Worm (Caenorhabditis elegans) whole organism, late embryonic: ENCODE measurements around the gene Y48C3A.5.

Source experiments
- C08G9.2 ChIP-seq: sonication (generic microtip); optimal IDR thresholded peaks from 2 replicates; lab custom pipeline; 2016; ENCODE audit warnings: mild to moderate bottlenecking, missing genetic modification characterization, moderate library complexity, missing compliant biosample characterization
- C38D4.7 ChIP-seq: fragments of 200-800 bp; sonication (Bioruptor generic); optimal IDR thresholded peaks from 2 replicates; lab custom pipeline; 2018; ENCODE audit warnings: mild to moderate bottlenecking, missing genetic modification characterization, moderate library complexity, missing compliant biosample characterization
- K02D7.2 ChIP-seq: sonication (generic microtip); optimal IDR thresholded peaks from 2 replicates; lab custom pipeline; 2017; ENCODE audit warnings: mild to moderate bottlenecking, missing genetic modification characterization, missing compliant biosample characterization
- T23F11.4 ChIP-seq: fragments of 200-800 bp; sonication (Bioruptor generic); optimal IDR thresholded peaks from 2 replicates; lab custom pipeline; 2018; ENCODE audit warnings: mild to moderate bottlenecking, missing genetic modification characterization, missing compliant biosample characterization
- ahr-1 ChIP-seq: sonication (generic microtip); optimal IDR thresholded peaks from 2 replicates; lab custom pipeline; 2016; ENCODE audit warnings: missing genetic modification characterization, missing compliant biosample characterization
- ceh-14 ChIP-seq: sonication (generic microtip); optimal IDR thresholded peaks from 2 replicates; lab custom pipeline; 2016; ENCODE audit warnings: missing genotype, missing genetic modification characterization, missing compliant biosample characterization
- ceh-18 ChIP-seq: sonication (generic microtip); optimal IDR thresholded peaks from 2 replicates; lab custom pipeline; 2016; ENCODE audit warnings: missing genetic modification characterization, missing compliant biosample characterization
- ceh-19 ChIP-seq: fragments of 200-800 bp; sonication (Bioruptor generic); optimal IDR thresholded peaks from 2 replicates; lab custom pipeline; 2018; ENCODE audit warnings: mild to moderate bottlenecking, missing genetic modification characterization, missing compliant biosample characterization
- ceh-45 ChIP-seq: fragments of 200-800 bp; sonication (Bioruptor generic); IDR thresholded peaks from 2 replicates; pipeline ENCODE4 v1.3.6; 2022; ENCODE audit warnings: missing genetic modification reagents, missing genetic modification characterization, missing compliant biosample characterization
- ceh-48 ChIP-seq: sonication (generic microtip); optimal IDR thresholded peaks from 2 replicates; lab custom pipeline; 2016; ENCODE audit warnings: missing genetic modification characterization, inconsistent platforms, missing compliant biosample characterization
- ceh-6 ChIP-seq: fragments of 200-800 bp; sonication (Bioruptor generic); optimal IDR thresholded peaks from 2 replicates; lab custom pipeline; 2018; ENCODE audit warnings: mild to moderate bottlenecking, missing genetic modification characterization, missing compliant biosample characterization
- che-1 ChIP-seq: sonication (generic microtip); optimal IDR thresholded peaks from 2 replicates; lab custom pipeline; 2016; ENCODE audit warnings: mild to moderate bottlenecking, missing genetic modification characterization, missing compliant biosample characterization
- dmd-4 ChIP-seq: sonication (generic microtip); optimal IDR thresholded peaks from 2 replicates; lab custom pipeline; 2016; ENCODE audit warnings: borderline replicate concordance, missing genetic modification characterization, missing compliant biosample characterization
- elt-2 ChIP-seq: sonication (generic microtip); optimal IDR thresholded peaks from 2 replicates; lab custom pipeline; 2016; ENCODE audit warnings: missing genetic modification reagents, missing genetic modification characterization, missing compliant biosample characterization
- elt-4 ChIP-seq: sonication (generic microtip); optimal IDR thresholded peaks from 2 replicates; lab custom pipeline; 2016; ENCODE audit warnings: missing genetic modification characterization, missing compliant biosample characterization
- ets-4 ChIP-seq: sonication (generic microtip); optimal IDR thresholded peaks from 2 replicates; lab custom pipeline; 2016; ENCODE audit warnings: missing genetic modification characterization, missing compliant biosample characterization
- eyg-1 ChIP-seq: sonication (generic microtip); optimal IDR thresholded peaks from 2 replicates; lab custom pipeline; 2016; ENCODE audit warnings: missing genotype, missing genetic modification characterization, missing compliant biosample characterization
- fkh-10 ChIP-seq: fragments of 150-350 bp; optimal IDR thresholded peaks from 2 replicates; lab custom pipeline; 2014; ENCODE audit warnings: missing biosample characterization, missing genetic modification reagents, missing genetic modification characterization
- hlh-13 ChIP-seq: fragments of 200-800 bp; sonication (Bioruptor generic); optimal IDR thresholded peaks from 2 replicates; lab custom pipeline; 2018; ENCODE audit warnings: mild to moderate bottlenecking, missing genetic modification characterization, missing compliant biosample characterization
- hlh-30 ChIP-seq: sonication (generic microtip); optimal IDR thresholded peaks from 2 replicates; lab custom pipeline; 2017; ENCODE audit warnings: antibody characterized with exemption, missing genetic modification characterization, missing compliant biosample characterization; ENCODE audit not compliant: insufficient read depth
- hlh-8 ChIP-seq: sonication (generic microtip); optimal IDR thresholded peaks from 2 replicates; lab custom pipeline; 2016; ENCODE audit warnings: missing genotype, missing genetic modification characterization, missing compliant biosample characterization
- lim-6 ChIP-seq: sonication (generic microtip); optimal IDR thresholded peaks from 2 replicates; lab custom pipeline; 2016; ENCODE audit warnings: missing genetic modification characterization, missing compliant biosample characterization
- madf-2 ChIP-seq: sonication (generic microtip); optimal IDR thresholded peaks from 2 replicates; lab custom pipeline; 2017; ENCODE audit warnings: missing genetic modification characterization, missing compliant biosample characterization
- mec-3 ChIP-seq: sonication (generic microtip); optimal IDR thresholded peaks from 2 replicates; lab custom pipeline; 2016; ENCODE audit warnings: borderline replicate concordance, missing genetic modification characterization, missing compliant biosample characterization
- nhr-11 ChIP-seq: fragments of 150-350 bp; optimal IDR thresholded peaks from 2 replicates; lab custom pipeline; 2014; ENCODE audit warnings: missing biosample characterization, missing genetic modification characterization
- npax-4 ChIP-seq: sonication (generic microtip); optimal IDR thresholded peaks from 2 replicates; lab custom pipeline; 2016; ENCODE audit warnings: missing genetic modification characterization, missing compliant biosample characterization
- pag-3 ChIP-seq: sonication (generic microtip); optimal IDR thresholded peaks from 2 replicates; lab custom pipeline; 2016; ENCODE audit warnings: missing compliant biosample characterization, missing genetic modification characterization, borderline replicate concordance
- pax-1 ChIP-seq: fragments of 150-350 bp; optimal IDR thresholded peaks from 2 replicates; lab custom pipeline; 2014; ENCODE audit warnings: missing biosample characterization, missing genetic modification characterization
- pha-4 ChIP-seq: fragments of 150-350 bp; optimal IDR thresholded peaks from 2 replicates; lab custom pipeline; 2018; ENCODE audit warnings: missing biosample characterization, missing genetic modification reagents, missing genetic modification characterization
- ref-2 ChIP-seq: sonication (generic microtip); optimal IDR thresholded peaks from 2 replicates; lab custom pipeline; 2016; ENCODE audit warnings: missing genetic modification characterization, missing compliant biosample characterization
- rnt-1 ChIP-seq: sonication (generic microtip); optimal IDR thresholded peaks from 2 replicates; lab custom pipeline; 2016; ENCODE audit warnings: missing genetic modification characterization, missing compliant biosample characterization
- sdc-2 ChIP-seq: sonication (generic microtip); optimal IDR thresholded peaks from 2 replicates; lab custom pipeline; 2016; ENCODE audit warnings: missing genotype, missing genetic modification characterization, missing compliant biosample characterization
- sox-4 ChIP-seq: sonication (generic microtip); optimal IDR thresholded peaks from 2 replicates; lab custom pipeline; 2017; ENCODE audit warnings: mild to moderate bottlenecking, missing genetic modification characterization, inconsistent platforms, missing compliant biosample characterization
- tbx-2 ChIP-seq: sonication (generic microtip); optimal IDR thresholded peaks from 2 replicates; lab custom pipeline; 2016; ENCODE audit warnings: missing genetic modification characterization, missing compliant biosample characterization
- unc-86 ChIP-seq: sonication (generic microtip); optimal IDR thresholded peaks from 2 replicates; lab custom pipeline; 2016; ENCODE audit warnings: missing genetic modification characterization, missing compliant biosample characterization
- zip-5 ChIP-seq: sonication (generic microtip); optimal IDR thresholded peaks from 2 replicates; lab custom pipeline; 2016; ENCODE audit warnings: missing genetic modification characterization, missing compliant biosample characterization

The Y48C3A.5 gene

DNA sequence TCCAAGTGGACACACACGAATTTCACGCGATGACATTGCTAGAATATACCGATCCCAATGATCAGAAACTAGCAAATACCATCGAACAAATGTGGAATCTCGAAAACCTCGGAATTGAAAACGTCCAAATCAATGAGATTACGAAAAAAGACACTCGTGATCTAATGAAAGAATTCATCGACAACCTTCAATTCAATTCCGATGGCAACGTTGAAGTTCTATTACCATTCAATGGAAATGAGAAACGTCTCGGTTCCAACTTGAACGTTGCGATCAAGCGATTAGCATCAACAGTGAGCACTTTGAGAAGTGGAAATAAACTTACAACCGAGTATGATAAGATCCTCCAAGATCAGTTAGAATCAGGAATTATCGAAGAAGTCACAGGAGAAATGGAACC is 15.6 kb upstream of the Y48C3A.5 start:
- no peak for TF ChIP-seq ceh-6 (GFP tag; lab: Kevin White, UChicago)
- TF ChIP-seq ceh-14 (tag; lab: Kevin White, UChicago), result no peak
- no peak for TF ChIP-seq zip-5 (tag; lab: Kevin White, UChicago)
- TF ChIP-seq hlh-30 (tag; lab: Kevin White, UChicago), result no peak
- no peak for TF ChIP-seq fkh-10 (GFP tag; lab: Kevin White, UChicago)

DNA sequence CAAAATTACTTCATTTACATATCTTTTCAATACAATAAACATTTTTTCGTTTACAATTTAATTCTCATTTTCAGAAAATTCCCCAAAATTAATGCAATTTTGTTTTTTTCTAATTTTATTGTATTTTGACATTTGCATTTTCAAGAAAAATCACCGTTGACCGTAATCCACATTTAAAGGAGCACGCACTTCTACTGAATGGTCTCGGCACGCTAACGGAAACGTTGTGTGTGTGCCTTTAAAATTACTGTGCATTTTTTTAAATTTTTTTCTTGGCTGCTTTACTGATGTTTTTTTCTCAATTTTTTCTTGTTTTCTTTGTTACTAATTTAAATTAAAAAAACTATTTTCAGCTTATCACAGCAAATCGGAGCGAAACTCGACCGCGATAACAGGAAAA is 10.3 kb upstream of the Y48C3A.5 start:
- TF ChIP-seq npax-4 (tag; lab: Kevin White, UChicago), result no peak
- TF ChIP-seq T23F11.4 (GFP tag; lab: Kevin White, UChicago), result no peak
- TF ChIP-seq C38D4.7 (GFP tag; lab: Kevin White, UChicago), result no peak

DNA sequence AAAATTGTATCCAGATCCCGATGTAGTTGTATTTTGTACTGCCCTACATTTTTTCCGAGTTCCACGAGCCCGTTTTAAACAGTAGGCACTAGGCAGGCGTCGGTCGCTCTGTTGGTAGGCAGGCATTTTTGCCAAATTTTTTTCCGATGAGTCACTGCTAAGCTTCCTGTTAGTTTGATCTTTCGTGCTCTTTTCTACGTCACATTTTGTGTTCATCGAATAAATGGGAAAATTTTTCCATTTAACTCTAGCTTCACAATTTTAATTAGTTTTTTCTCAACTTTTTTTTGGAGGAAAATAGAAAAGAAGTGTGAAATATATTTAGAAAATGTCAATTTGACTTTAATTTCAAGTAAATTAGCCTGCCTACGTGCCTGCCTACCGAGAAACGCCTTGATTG is 3.6 kb upstream of the Y48C3A.5 start:
- no peak for TF ChIP-seq sox-4
- no peak for TF ChIP-seq che-1 (tag; lab: Kevin White, UChicago)
- no peak for TF ChIP-seq ahr-1
- no peak for TF ChIP-seq mec-3

DNA sequence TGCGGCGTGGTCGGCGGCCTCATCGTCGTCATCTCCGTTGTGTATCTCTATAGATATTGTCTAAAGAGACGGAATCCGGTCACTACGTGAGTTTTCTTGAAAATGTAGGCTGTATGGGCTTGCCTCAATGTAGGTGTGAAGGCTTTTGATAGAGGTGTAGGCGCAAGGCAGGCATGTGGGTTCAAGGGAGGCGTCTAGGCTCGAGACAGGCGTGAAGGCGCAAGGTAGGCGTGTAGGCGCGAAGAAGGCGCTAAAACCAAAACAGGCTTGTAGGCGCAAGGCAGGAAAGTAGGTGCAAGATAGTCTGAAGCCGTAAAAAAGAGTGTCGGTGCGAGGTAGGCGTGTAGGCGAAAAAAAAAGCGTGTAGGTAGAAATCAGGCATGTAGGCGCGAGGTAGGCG is 7.3 kb downstream of the Y48C3A.5 start:
- no peak for TF ChIP-seq hlh-13 (GFP tag; lab: Kevin White, UChicago)
- no peak for TF ChIP-seq pag-3 (tag; lab: Kevin White, UChicago)
- peak; percentile 37 for TF ChIP-seq dmd-4 (tag; lab: Kevin White, UChicago)
- no peak for TF ChIP-seq elt-4 (tag; lab: Kevin White, UChicago)
- TF ChIP-seq, all 69 proteins: peak for 1

DNA sequence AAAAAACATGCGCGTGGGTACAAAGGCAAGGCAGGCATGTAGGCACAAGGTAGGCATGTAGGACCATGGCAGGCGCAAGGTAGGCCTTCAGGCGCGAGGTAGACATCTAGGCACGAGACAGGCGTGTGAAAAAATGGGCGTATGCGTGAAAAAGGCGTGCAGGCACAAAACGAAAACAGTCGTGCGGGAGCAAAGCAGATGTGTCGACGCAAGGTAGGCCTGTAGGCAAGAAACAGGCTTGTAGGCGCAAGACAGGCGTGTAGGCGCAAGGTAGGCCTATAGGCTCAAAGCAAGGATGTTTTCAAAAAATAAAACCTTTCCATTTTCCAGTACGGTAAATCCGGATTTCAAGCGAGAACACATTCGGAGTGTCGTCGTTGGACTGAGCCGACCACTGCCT is 7.8 kb downstream of the Y48C3A.5 start:
- no peak for TF ChIP-seq K02D7.2 (tag; lab: Kevin White, UChicago)
- TF ChIP-seq ceh-45 (GFP tag; lab: Robert Waterston, UW), result 0 out of 2 replicates have a peak, but pooled peaks have one; percentile 7

DNA sequence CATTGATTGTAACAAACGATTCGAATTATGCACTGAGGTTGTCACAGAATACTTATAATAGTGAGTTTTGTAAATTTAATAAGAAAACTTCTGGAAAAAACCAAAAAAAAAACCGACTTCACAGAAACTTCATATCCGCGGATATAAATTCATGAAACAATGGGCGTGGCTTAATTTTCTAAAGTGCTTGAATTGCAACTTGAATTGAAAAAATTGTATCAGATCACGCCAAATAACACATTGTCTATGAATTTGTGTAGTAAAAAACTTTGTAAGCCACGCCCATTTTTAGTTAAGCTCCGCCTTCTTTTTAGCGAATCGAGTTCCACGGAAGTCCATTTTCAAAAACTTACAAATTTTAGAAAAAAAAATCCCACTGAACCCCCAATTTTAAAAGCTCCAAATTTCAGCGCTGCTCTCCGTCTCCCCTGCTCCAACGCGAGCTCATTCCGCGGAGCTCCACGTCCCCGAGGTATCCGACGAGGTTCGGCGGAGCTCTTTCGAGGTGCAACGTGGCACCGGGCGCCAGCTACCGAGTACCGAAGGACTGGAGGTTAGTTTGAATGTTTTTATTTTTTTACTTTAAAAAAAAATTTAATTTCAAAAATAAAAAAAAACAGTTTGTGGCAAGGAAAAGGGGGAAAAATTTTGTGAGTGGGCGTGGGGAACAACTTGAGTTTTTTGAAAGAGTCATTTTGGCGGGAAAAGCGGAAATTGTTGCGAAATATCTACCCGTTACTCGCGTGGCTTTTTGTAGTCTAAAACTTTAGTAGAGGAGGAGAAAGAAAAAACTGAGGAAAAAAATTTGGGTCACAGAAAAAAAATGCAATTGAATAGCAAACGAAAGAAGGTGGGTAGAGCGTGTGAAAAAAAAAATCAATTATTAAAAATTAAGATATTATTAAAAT is 8.6 kb downstream of the Y48C3A.5 start:
- TF ChIP-seq madf-2 (tag; lab: Kevin White, UChicago) (no peak), ets-4 (tag; lab: Kevin White, UChicago) (no peak), hlh-8 (no peak), ceh-48 (no peak), C08G9.2 (tag; lab: Kevin White, UChicago) (no peak), sdc-2 (tag; lab: Kevin White, UChicago) (no peak), nhr-11 (tag; lab: Kevin White, UChicago) (no peak), pha-4 (no peak), ceh-19 (no peak), tbx-2 (tag; lab: Kevin White, UChicago) (peak; percentile 2), dmd-4 (tag; lab: Kevin White, UChicago) (no peak), ceh-18 (no peak), hlh-13 (GFP tag; lab: Kevin White, UChicago) (no peak), pax-1 (no peak), elt-2 (tag; lab: Kevin White, UChicago) (peak; percentile 5), hlh-30 (tag; lab: Kevin White, UChicago) (no peak), ref-2 (tag; lab: Kevin White, UChicago) (no peak), K02D7.2 (tag; lab: Kevin White, UChicago) (no peak), npax-4 (tag; lab: Kevin White, UChicago) (no peak), eyg-1 (tag; lab: Kevin White, UChicago) (no peak), zip-5 (tag; lab: Kevin White, UChicago) (peak; percentile 34), lim-6 (tag; lab: Kevin White, UChicago) (no peak), unc-86 (tag; lab: Kevin White, UChicago) (no peak), rnt-1 (no peak)
